Worm (Caenorhabditis elegans) whole organism, young adult: ENCODE measurements around the gene C46F11.4.

Experiments
- B0336.3 ChIP-seq: fragments of 200-800 bp; sonication (Bioruptor generic); IDR thresholded peaks from 2 replicates; pipeline ENCODE4 v1.3.6; 2022; ENCODE audit warnings: missing genetic modification characterization, missing compliant biosample characterization
- F23B12.7 ChIP-seq: sonication (generic microtip); optimal IDR thresholded peaks from 2 replicates; lab custom pipeline; 2017; ENCODE audit warnings: missing genetic modification characterization, mild to moderate bottlenecking, missing compliant biosample characterization, antibody characterized with exemption, moderate library complexity; ENCODE audit not compliant: insufficient read depth
- F33H1.4 ChIP-seq: fragments of 200-800 bp; sonication (Bioruptor generic); IDR thresholded peaks from 2 replicates; pipeline ENCODE4 v1.3.6; 2022; ENCODE audit warnings: missing genetic modification reagents, missing genetic modification characterization, missing compliant biosample characterization
- F37B4.10 ChIP-seq: fragments of 200-800 bp; sonication (Bioruptor generic); IDR thresholded peaks from 2 replicates; pipeline ENCODE4 v1.3.6; 2022; ENCODE audit warnings: missing genetic modification characterization, missing compliant biosample characterization
- F57C9.4 ChIP-seq: sonication (generic microtip); optimal IDR thresholded peaks from 2 replicates; lab custom pipeline; 2017; ENCODE audit warnings: mild to moderate bottlenecking, missing genetic modification characterization, missing compliant biosample characterization
- akir-1 ChIP-seq: fragments of 200-800 bp; sonication (Bioruptor generic); optimal IDR thresholded peaks from 2 replicates; lab custom pipeline; 2018; ENCODE audit warnings: mild to moderate bottlenecking, missing genetic modification characterization, moderate library complexity, missing compliant biosample characterization
- ama-1 ChIP-seq, 3 experiments: fragments of 150-350 bp in 1 of 3; sonication (generic microtip) in 2 of 3; optimal IDR thresholded peaks; 2 replicates each; lab custom pipeline; 2014 to 2018; ENCODE audit warnings: missing biosample characterization in 2 of 3, missing genetic modification characterization in 2 of 3, missing genetic modification reagents in 2 of 3
- attf-5 ChIP-seq: fragments of 200-800 bp; sonication (Bioruptor generic); optimal IDR thresholded peaks from 2 replicates; lab custom pipeline; 2018; ENCODE audit warnings: mild to moderate bottlenecking, missing genetic modification characterization, missing compliant biosample characterization
- attf-6 ChIP-seq: fragments of 200-800 bp; sonication (Bioruptor generic); IDR thresholded peaks from 2 replicates; pipeline ENCODE4 v1.3.6; 2022; ENCODE audit warnings: missing genetic modification reagents, missing genetic modification characterization, missing compliant biosample characterization
- cebp-1 ChIP-seq, 2 experiments: fragments of 200-800 bp in 1 of 2; sonication (Bioruptor generic) in 1 of 2; sonication (generic microtip) in 1 of 2; IDR thresholded peaks in 1 of 2; optimal IDR thresholded peaks in 1 of 2; 2 replicates each; pipeline versions ENCODE4 v1.3.6 to Lab custom; 2017 to 2022; ENCODE audit warnings: missing compliant biosample characterization in 2 of 2, missing genetic modification characterization in 2 of 2, mild to moderate bottlenecking in 1 of 2, missing genetic modification reagents in 1 of 2, moderate library complexity in 1 of 2
- ceh-100 ChIP-seq: fragments of 200-800 bp; sonication (Bioruptor generic); IDR thresholded peaks from 2 replicates; pipeline ENCODE4 v1.3.6; 2022; ENCODE audit warnings: missing genetic modification reagents, missing genetic modification characterization, missing compliant biosample characterization
- ceh-27 ChIP-seq: fragments of 200-800 bp; sonication (Bioruptor generic); optimal IDR thresholded peaks from 2 replicates; lab custom pipeline; 2018; ENCODE audit warnings: mild to moderate bottlenecking, missing genetic modification characterization, moderate library complexity, missing compliant biosample characterization
- ets-4 ChIP-seq: fragments of 200-800 bp; sonication (Bioruptor generic); optimal IDR thresholded peaks from 2 replicates; lab custom pipeline; 2018; ENCODE audit warnings: mild to moderate bottlenecking, missing genetic modification characterization, missing compliant biosample characterization
- hlh-26 ChIP-seq: fragments of 200-800 bp; sonication (Bioruptor generic); conservative IDR thresholded peaks from 2 replicates; pipeline ENCODE4 v1.3.6; 2022; ENCODE audit warnings: missing genetic modification reagents, missing genetic modification characterization, missing compliant biosample characterization
- hmg-1.2 ChIP-seq: fragments of 200-800 bp; sonication (Bioruptor generic); IDR thresholded peaks from 2 replicates; pipeline ENCODE4 v1.3.6; 2022; ENCODE audit warnings: missing genetic modification reagents, missing genetic modification characterization, missing compliant biosample characterization
- hsf-1 ChIP-seq: fragments of 200-800 bp; sonication (Bioruptor generic); IDR thresholded peaks from 2 replicates; pipeline ENCODE4 v1.3.6; 2022; ENCODE audit warnings: missing genetic modification reagents, missing genetic modification characterization, missing compliant biosample characterization
- let-607 ChIP-seq, 2 experiments: fragments of 200-800 bp in 1 of 2; sonication (Bioruptor generic) in 1 of 2; sonication (generic microtip) in 1 of 2; optimal IDR thresholded peaks; 2 replicates each; lab custom pipeline; 2016 to 2018; ENCODE audit warnings: mild to moderate bottlenecking in 2 of 2, missing compliant biosample characterization in 2 of 2, missing genetic modification characterization in 2 of 2, moderate library complexity in 2 of 2, missing genotype in 1 of 2
- lin-26 ChIP-seq: fragments of 200-800 bp; sonication (Bioruptor generic); IDR thresholded peaks from 2 replicates; pipeline ENCODE4 v1.3.6; 2022; ENCODE audit warnings: missing genetic modification reagents, missing genetic modification characterization, missing compliant biosample characterization
- lin-35 ChIP-seq, 3 experiments: fragments of 150-350 bp in 2 of 3; sonication (generic microtip) in 1 of 3; optimal IDR thresholded peaks; 2 replicates each; lab custom pipeline; 2014 to 2018; ENCODE audit warnings: missing biosample characterization in 3 of 3, missing genetic modification characterization in 3 of 3, missing genetic modification reagents in 3 of 3
- lin-40 ChIP-seq: sonication (generic microtip); optimal IDR thresholded peaks from 2 replicates; lab custom pipeline; 2016; ENCODE audit warnings: missing genetic modification characterization, mild to moderate bottlenecking, missing compliant biosample characterization, missing genotype, missing genetic modification reagents
- lin-54 ChIP-seq: fragments of 200-800 bp; sonication (Bioruptor generic); optimal IDR thresholded peaks from 2 replicates; lab custom pipeline; 2018; ENCODE audit warnings: mild to moderate bottlenecking, missing genetic modification characterization, missing compliant biosample characterization
- madf-10 ChIP-seq: sonication (generic microtip); optimal IDR thresholded peaks from 2 replicates; lab custom pipeline; 2016; ENCODE audit warnings: mild to moderate bottlenecking, missing genetic modification characterization, missing compliant biosample characterization
- madf-3 ChIP-seq: fragments of 200-800 bp; sonication (Bioruptor generic); IDR thresholded peaks from 2 replicates; pipeline ENCODE4 v1.3.6; 2022; ENCODE audit warnings: missing genetic modification reagents, missing genetic modification characterization, missing compliant biosample characterization
- mcd-1 ChIP-seq: fragments of 200-800 bp; sonication (Bioruptor generic); IDR thresholded peaks from 2 replicates; pipeline ENCODE4 v1.3.6; 2022; ENCODE audit warnings: missing genetic modification reagents, missing genetic modification characterization, missing compliant biosample characterization
- mel-28 ChIP-seq: sonication (generic microtip); optimal IDR thresholded peaks from 2 replicates; lab custom pipeline; 2016; ENCODE audit warnings: borderline replicate concordance, mild to moderate bottlenecking, missing genetic modification characterization, missing compliant biosample characterization
- nfyb-1 ChIP-seq: fragments of 200-800 bp; sonication (Bioruptor generic); IDR thresholded peaks from 2 replicates; pipeline ENCODE4 v1.3.6; 2022; ENCODE audit warnings: missing genetic modification reagents, missing genetic modification characterization, missing compliant biosample characterization
- nhr-80 ChIP-seq: sonication (generic microtip); optimal IDR thresholded peaks from 2 replicates; lab custom pipeline; 2016; ENCODE audit warnings: missing genetic modification characterization, missing compliant biosample characterization
- nhr-90 ChIP-seq: sonication (generic microtip); optimal IDR thresholded peaks from 2 replicates; lab custom pipeline; 2016; ENCODE audit warnings: missing genotype, mild to moderate bottlenecking, missing genetic modification characterization, missing compliant biosample characterization
- pha-4 ChIP-seq: fragments of 150-350 bp; sonication (generic microtip); optimal IDR thresholded peaks from 2 replicates; lab custom pipeline; 2014; ENCODE audit warnings: missing biosample characterization, missing genetic modification reagents, missing genetic modification characterization
- rec-8 ChIP-seq, 2 experiments: sonication (generic microtip); optimal IDR thresholded peaks; 2 replicates each; lab custom pipeline; 2016; ENCODE audit warnings: mild to moderate bottlenecking in 2 of 2, missing genetic modification characterization in 2 of 2, missing genetic modification reagents in 2 of 2, missing genotype in 2 of 2, missing biosample characterization in 1 of 2, missing compliant biosample characterization in 1 of 2, moderate library complexity in 1 of 2
- repo-1 ChIP-seq: sonication (generic microtip); optimal IDR thresholded peaks from 2 replicates; lab custom pipeline; 2017; ENCODE audit warnings: mild to moderate bottlenecking, missing genetic modification characterization, missing compliant biosample characterization
- snpc-4 ChIP-seq, 5 experiments: fragments of 150-350 bp in 1 of 5; sonication (generic microtip) in 4 of 5; optimal IDR thresholded peaks; 2 replicates each; lab custom pipeline; 2014 to 2018; ENCODE audit warnings: missing genetic modification characterization in 5 of 5, missing biosample characterization in 3 of 5, antibody characterized with exemption in 2 of 5, mild to moderate bottlenecking in 2 of 5, missing compliant biosample characterization in 2 of 5, missing genotype in 2 of 5, moderate library complexity in 2 of 5, missing genetic modification reagents in 1 of 5
- somi-1 ChIP-seq: fragments of 200-800 bp; sonication (Bioruptor generic); optimal IDR thresholded peaks from 2 replicates; lab custom pipeline; 2018; ENCODE audit warnings: mild to moderate bottlenecking, missing genetic modification characterization, missing compliant biosample characterization
- tbp1 ChIP-seq: fragments of 200-800 bp; sonication (Bioruptor generic); optimal IDR thresholded peaks from 2 replicates; lab custom pipeline; 2018; ENCODE audit warnings: mild to moderate bottlenecking, missing genetic modification characterization, missing compliant biosample characterization
- unc-130 ChIP-seq: sonication (generic microtip); optimal IDR thresholded peaks from 2 replicates; lab custom pipeline; 2016; ENCODE audit warnings: missing genetic modification reagents, missing genetic modification characterization, missing compliant biosample characterization
- ztf-26 ChIP-seq: sonication (generic microtip); optimal IDR thresholded peaks from 2 replicates; lab custom pipeline; 2017; ENCODE audit warnings: missing genetic modification characterization, missing compliant biosample characterization
- ztf-6 ChIP-seq: fragments of 200-800 bp; sonication (Bioruptor generic); IDR thresholded peaks from 2 replicates; pipeline ENCODE4 v1.3.6; 2022; ENCODE audit warnings: missing genetic modification reagents, missing genetic modification characterization, missing compliant biosample characterization

C46F11.4 gene

ce11 chrIII:3704967-3705366 lies 40.9 kb upstream of the C46F11.4 start, which contains the start of gene wdr-5.1 (continued):
- TF ChIP-seq akir-1 (GFP tag; lab: Kevin White, UChicago) (no peak), ceh-27 (GFP tag; lab: Kevin White, UChicago) (no peak), let-607 (tag; optimal IDR thresholded peaks at IDR 0.05; lab: Kevin White, UChicago) (peak in 1 of 2 experiments; percentile 7), somi-1 (GFP tag; lab: Kevin White, UChicago) (no peak), madf-10 (no peak), ztf-6 (GFP tag; lab: Robert Waterston, UW) (no peak), cebp-1 (GFP tag; IDR thresholded peaks at IDR 0.05; lab: Robert Waterston, UW) (no peak), cebp-1 (tag; optimal IDR thresholded peaks at IDR 0.05; lab: Kevin White, UChicago) (peak; percentile 50), lin-54 (GFP tag; lab: Kevin White, UChicago) (no peak)

- TF ChIP-seq repo-1 (tag; lab: Kevin White, UChicago) (no peak), ama-1 (optimal IDR thresholded peaks at IDR 0.05; lab: Kevin White, UChicago) (peak; percentile 39), ama-1 (GFP tag; optimal IDR thresholded peaks at IDR 0.05; lab: Kevin White, UChicago) (no peak), F37B4.10 (GFP tag; lab: Robert Waterston, UW) (no peak), hlh-26 (GFP tag; lab: Robert Waterston, UW) (no peak), let-607 (tag; optimal IDR thresholded peaks at IDR 0.05; lab: Kevin White, UChicago) (peak in 1 of 2 experiments; percentile 75), pha-4 (tag; lab: Kevin White, UChicago) (no peak), cebp-1 (GFP tag; IDR thresholded peaks at IDR 0.05; lab: Robert Waterston, UW) (peak; percentile 98), cebp-1 (tag; optimal IDR thresholded peaks at IDR 0.05; lab: Kevin White, UChicago) (peak; percentile 99), attf-5 (peak; percentile 80), hsf-1 (no peak), F57C9.4 (no peak), snpc-4 (GFP tag; optimal IDR thresholded peaks at IDR 0.05; lab: Kevin White, UChicago) (no peak), snpc-4 (tag; optimal IDR thresholded peaks at IDR 0.05; lab: Kevin White, UChicago) (peak in 2 of 4 experiments; percentile 22 to 34), lin-35 (GFP tag; optimal IDR thresholded peaks at IDR 0.05; lab: Kevin White, UChicago) (peak in 1 of 3 experiments; percentile 13), nhr-80 (tag; lab: Kevin White, UChicago) (peak; percentile 23), lin-40 (tag; lab: Kevin White, UChicago) (peak; percentile 12), hmg-1.2 (peak; percentile 28; the same call in 1 of the 2 replicates)
These were observed 39.3 kb upstream of the C46F11.4 start, which contains the start of gene C14B1.3 for ce11 chrIII:3703397-3703796. TSS of gene C14B1.3 (plus strand) at chrIII:3703564.

ce11 chrIII:3701411-3702310 lies 37.6 kb upstream of the C46F11.4 start, which contains the start of the genes pdi-1 and C14B1.2:
TSS of gene pdi-1 (minus strand) at chrIII:3701461.
TSS of gene C14B1.2 (plus strand) at chrIII:3702260.
- TF ChIP-seq ztf-26 = peak; percentile 52
- TF ChIP-seq attf-6 (GFP tag; lab: Robert Waterston, UW) = 0 out of 2 replicates have a peak, but pooled peaks have one; percentile 12
- peak; percentile 6 for TF ChIP-seq tbp1 (GFP tag; lab: Kevin White, UChicago)
- no peak for TF ChIP-seq unc-130 (GFP tag; lab: Kevin White, UChicago)
- TF ChIP-seq snpc-4 (GFP tag; optimal IDR thresholded peaks at IDR 0.05; lab: Kevin White, UChicago) = no peak
- peak in 2 of 4 experiments; percentile 28 to 35 for TF ChIP-seq snpc-4 (tag; optimal IDR thresholded peaks at IDR 0.05; lab: Kevin White, UChicago)
- peak; percentile 29 for TF ChIP-seq ama-1 (optimal IDR thresholded peaks at IDR 0.05; lab: Kevin White, UChicago)
- no peak for TF ChIP-seq ama-1 (GFP tag; optimal IDR thresholded peaks at IDR 0.05; lab: Kevin White, UChicago)
- peak; percentile 30 for TF ChIP-seq ets-4
- peak; percentile 84 for TF ChIP-seq attf-5
- TF ChIP-seq ceh-100 (GFP tag; lab: Robert Waterston, UW) = no peak; the same call in 1 of the 2 replicates
- TF ChIP-seq madf-3 = 0 out of 2 replicates have a peak, but pooled peaks have one; percentile 51
- TF ChIP-seq lin-26 (GFP tag; lab: Robert Waterston, UW) = peak; percentile 53; the same call in 1 of the 2 replicates
- TF ChIP-seq mel-28 (tag; lab: Kevin White, UChicago) = no peak
- TF ChIP-seq F23B12.7 (tag; lab: Kevin White, UChicago) = peak; percentile 53
- TF ChIP-seq mcd-1 (GFP tag; lab: Robert Waterston, UW) = peak; percentile 52
- peak; percentile 43; the same call in 1 of the 2 replicates for TF ChIP-seq B0336.3 (GFP tag; lab: Robert Waterston, UW)
- TF ChIP-seq madf-10 = peak; percentile 44
- TF ChIP-seq F37B4.10 (GFP tag; lab: Robert Waterston, UW) = 0 out of 2 replicates have a peak, but pooled peaks have one; percentile 22
- peak; percentile 56 for TF ChIP-seq F33H1.4
- TF ChIP-seq nhr-80 (tag; lab: Kevin White, UChicago) = peak; percentile 91
- no peak for TF ChIP-seq repo-1 (tag; lab: Kevin White, UChicago)
- 0 out of 2 replicates have a peak, but pooled peaks have one; percentile 58 for TF ChIP-seq nfyb-1 (GFP tag; lab: Robert Waterston, UW)
- TF ChIP-seq F57C9.4 = no peak
- TF ChIP-seq nhr-90 = peak; percentile 45
- TF ChIP-seq rec-8 (tag; optimal IDR thresholded peaks at IDR 0.05; lab: Kevin White, UChicago) = no peak
